Worm (Caenorhabditis elegans): ENCODE data around the gene abcx-1.

The abcx-1 gene

DNA sequence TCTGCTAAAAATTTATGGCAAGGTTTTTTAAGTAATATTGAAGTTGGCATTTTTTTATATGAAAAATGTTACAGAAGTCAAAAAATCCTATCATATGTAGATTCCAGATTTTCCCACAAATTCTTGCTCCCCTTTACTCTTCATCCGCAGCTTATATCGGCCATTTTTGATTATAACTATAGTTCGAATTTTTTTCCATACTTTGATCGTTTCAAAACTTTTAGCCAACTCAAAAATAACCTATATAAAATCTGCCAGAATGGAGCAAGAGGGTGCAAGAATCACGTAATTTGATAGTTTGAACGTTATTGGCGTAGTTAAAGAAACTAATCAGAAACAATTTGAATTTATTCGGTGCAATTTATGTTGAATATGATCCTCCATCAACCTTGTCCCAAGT is 8.0 kb upstream of the abcx-1 start:
- TF ChIP-seq tbx-9 (tag; optimal IDR thresholded peaks at IDR 0.05; ENCODE audit: borderline replicate concordance) (no peak), ceh-79 (tag; optimal IDR thresholded peaks at IDR 0.05) (no peak), zfh-2 (GFP tag; conservative IDR thresholded peaks at IDR 0.05) (no peak), sdz-38 (tag; optimal IDR thresholded peaks at IDR 0.05) (no peak), madf-3 (GFP tag; IDR thresholded peaks at IDR 0.05) (no peak), Y53F4B.3 (GFP tag; IDR thresholded peaks at IDR 0.05) (no peak), mel-28 (tag; optimal IDR thresholded peaks at IDR 0.05; ENCODE audit: borderline replicate concordance) (no peak), ceh-91 (GFP tag; IDR thresholded peaks at IDR 0.05) (no peak), dpff-1 (tag; optimal IDR thresholded peaks at IDR 0.05) (no peak), B0019.2 (GFP tag; conservative IDR thresholded peaks at IDR 0.05) (no peak), sea-2 (GFP tag; IDR thresholded peaks at IDR 0.05) (no peak), dpl-1 (GFP tag; optimal IDR thresholded peaks at IDR 0.05) (no peak), mxl-1 (tag; optimal IDR thresholded peaks at IDR 0.05) (no peak), snpc-4 (GFP tag; optimal IDR thresholded peaks at IDR 0.05) (no peak), snpc-4 (tag; optimal IDR thresholded peaks at IDR 0.05) (no peak), nhr-179 (tag; optimal IDR thresholded peaks at IDR 0.05) (no peak), F23B12.7 (tag; optimal IDR thresholded peaks at IDR 0.05; ENCODE audit: insufficient read depth) (no peak)

DNA sequence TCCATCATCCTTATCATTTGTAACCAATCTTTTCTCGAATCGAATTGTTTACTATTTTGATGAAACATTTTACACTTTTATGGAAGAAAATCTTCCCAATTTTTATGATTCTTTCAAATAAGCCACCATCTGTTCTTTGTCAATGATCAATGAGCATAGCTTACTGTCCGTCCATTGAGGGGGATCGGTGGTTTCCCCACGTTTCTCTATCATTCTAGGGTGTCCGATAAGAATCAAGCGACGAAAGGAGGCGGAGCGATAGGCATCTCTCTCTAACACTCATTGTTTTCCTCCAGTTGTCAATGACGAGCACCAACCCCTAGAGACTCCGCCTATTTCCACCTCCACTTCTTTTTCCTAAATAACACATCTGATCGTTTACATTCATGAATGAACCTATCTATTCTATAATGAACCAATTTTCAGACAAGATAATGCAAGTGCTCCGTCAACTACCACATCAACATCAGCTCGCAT is 7.4 kb upstream of the abcx-1 start, which contains the start of gene C56E6.2:
TSS of gene C56E6.2 (plus strand) at position 427 of the 477 bp plus-strand sequence.
- TF ChIP-seq aptf-2 (GFP tag; conservative IDR thresholded peaks at IDR 0.05) (no peak), snpc-1.3 (tag; optimal IDR thresholded peaks at IDR 0.05; ENCODE audit: insufficient read depth) (no peak), repo-1 (tag; optimal IDR thresholded peaks at IDR 0.05) (no peak), nhr-80 (tag; optimal IDR thresholded peaks at IDR 0.05) (peak; percentile 43), ceh-40 (GFP tag; IDR thresholded peaks at IDR 0.05) (0 out of 2 replicates have a peak, but pooled peaks have one; percentile 35), F22D6.2 (tag; optimal IDR thresholded peaks at IDR 0.05) (no peak)

DNA sequence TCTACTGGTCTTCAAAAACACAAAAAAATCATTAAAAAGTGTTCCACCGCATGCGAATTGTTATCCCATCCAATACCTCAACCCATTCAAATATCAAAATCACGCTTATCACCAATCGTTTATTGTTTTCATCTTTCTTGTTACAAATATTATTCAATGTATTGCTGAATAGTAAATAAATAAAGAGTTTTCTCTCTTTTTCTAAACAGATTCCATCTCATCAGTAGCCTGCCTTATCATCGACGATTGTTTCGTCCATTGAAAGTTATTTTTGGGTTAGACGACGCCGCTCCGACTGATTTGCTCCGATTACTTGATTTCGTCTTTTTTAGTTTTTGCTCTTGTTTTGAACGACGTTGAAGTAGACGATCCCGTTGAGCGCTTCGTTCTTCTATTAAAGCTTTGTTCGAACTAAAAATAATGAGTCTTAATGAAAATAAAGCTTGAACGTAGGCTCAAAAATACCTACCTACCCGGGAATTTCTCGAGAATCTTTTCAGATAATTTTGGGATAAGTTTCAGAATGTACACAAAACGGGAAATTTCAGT is 5.8 kb upstream of the abcx-1 start:
- TF ChIP-seq egrh-3 (GFP tag; IDR thresholded peaks at IDR 0.05) = no peak
- TF ChIP-seq nfya-2 (GFP tag; IDR thresholded peaks at IDR 0.05) = no peak
- no peak for TF ChIP-seq snpc-3.4 (tag; optimal IDR thresholded peaks at IDR 0.05)
- no peak for TF ChIP-seq efl-1 (GFP tag; optimal IDR thresholded peaks at IDR 0.05)
- no peak for TF ChIP-seq lin-26 (GFP tag; IDR thresholded peaks at IDR 0.05)
- TF ChIP-seq ama-1 (optimal IDR thresholded peaks at IDR 0.05) = peak; percentile 14
- no peak for TF ChIP-seq ama-1 (GFP tag; optimal IDR thresholded peaks at IDR 0.05)
- no peak for TF ChIP-seq T07F8.4 (tag; optimal IDR thresholded peaks at IDR 0.05)
- no peak for TF ChIP-seq ZK185.1 (tag; optimal IDR thresholded peaks at IDR 0.05; ENCODE audit: poor library complexity, severe bottlenecking)
- no peak for TF ChIP-seq egl-18 (GFP tag; IDR thresholded peaks at IDR 0.05)
- peak; percentile 19 for TF ChIP-seq repo-1 (tag; optimal IDR thresholded peaks at IDR 0.05)

DNA sequence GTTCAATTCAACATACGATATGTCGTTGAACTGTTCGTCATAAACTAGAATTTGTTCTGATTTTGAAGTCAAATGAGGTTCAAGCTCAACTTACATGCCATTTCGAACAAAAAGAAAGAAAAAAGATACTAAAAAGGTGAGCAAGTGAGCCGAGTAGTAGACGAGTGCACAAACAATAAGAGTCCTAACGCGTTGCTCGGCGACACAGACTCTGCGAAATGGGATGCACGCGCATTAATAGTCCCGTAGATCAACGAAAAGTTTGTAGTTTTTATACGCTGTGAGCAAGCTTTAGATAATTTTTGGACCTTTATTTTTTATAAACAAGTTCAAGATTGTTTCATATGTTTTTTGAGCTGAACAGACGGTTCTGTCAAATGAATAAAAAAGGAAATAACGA is 3.3 kb upstream of the abcx-1 start, which contains the start of gene C56E6.4:
TSS of gene C56E6.4 (minus strand) at position 101 of the 400 bp plus-strand sequence.
- no peak for TF ChIP-seq nfya-1 (tag; optimal IDR thresholded peaks at IDR 0.05; ENCODE audit: borderline replicate concordance, insufficient read depth)
- no peak for TF ChIP-seq C17E4.6 (GFP tag; IDR thresholded peaks at IDR 0.05)
- TF ChIP-seq T26A5.8 (tag; optimal IDR thresholded peaks at IDR 0.05) = no peak
- TF ChIP-seq F57A8.1 (GFP tag; optimal IDR thresholded peaks at IDR 0.05) = no peak

All from whole organism, young adult.